Worm (Caenorhabditis elegans): ENCODE data around the gene F52C9.5.

ce11 chrIII:5310940-5311339 is 8.9 kb downstream of the F52C9.5 start, which contains the start of gene pqe-1:
- TF ChIP-seq aly-2 (tag; optimal IDR thresholded peaks at IDR 0.05) (no peak), ceh-16 (tag; optimal IDR thresholded peaks at IDR 0.05) (no peak), R02D3.7 (tag; optimal IDR thresholded peaks at IDR 0.05) (no peak), snpc-4 (tag; optimal IDR thresholded peaks at IDR 0.05) (no peak), Y55F3AM.14 (GFP tag; optimal IDR thresholded peaks at IDR 0.05) (no peak), ztf-4 (tag; optimal IDR thresholded peaks at IDR 0.05) (no peak), unc-39 (tag; optimal IDR thresholded peaks at IDR 0.05) (no peak), dmd-4 (tag; optimal IDR thresholded peaks at IDR 0.05) (no peak), nhr-25 (tag; optimal IDR thresholded peaks at IDR 0.05) (no peak), elt-3 (tag; optimal IDR thresholded peaks at IDR 0.05) (no peak)

Measured in whole organism, L2 larva.